Fruit fly (Drosophila melanogaster) whole organism, embryonic: ENCODE data around the gene CG4942.

Experiments used
- Adf1 ChIP-seq: fragments of 200-800 bp; sonication (Bioruptor generic); IDR thresholded peaks from 2 replicates; pipeline ENCODE4 v1.3.6; 2022; ENCODE audit warnings: missing biosample characterization, missing genetic modification characterization
- Awh ChIP-seq: fragments of 200-800 bp; sonication (Bioruptor generic); IDR thresholded peaks from 2 replicates; pipeline ENCODE4, ENCODE4 v1.3.6; 2022; ENCODE audit warnings: missing biosample characterization, missing genetic modification characterization
- CG10959 ChIP-seq: fragments of 200-800 bp; sonication (Bioruptor generic); IDR thresholded peaks from 2 replicates; pipeline ENCODE4 v1.3.6; 2022; ENCODE audit warnings: missing biosample characterization, missing genetic modification characterization
- CG11398 ChIP-seq: fragments of 200-800 bp; sonication (Bioruptor generic); optimal IDR thresholded peaks from 2 replicates; lab custom pipeline; 2016; ENCODE audit warnings: missing biosample characterization, missing genetic modification characterization
- CG11504 ChIP-seq: fragments of 200-800 bp; sonication (Bioruptor generic); optimal IDR thresholded peaks from 3 replicates; lab custom pipeline; 2019; ENCODE audit warnings: missing biosample characterization, mild to moderate bottlenecking, missing genetic modification characterization, moderate library complexity
- CG12219 ChIP-seq: fragments of 200-800 bp; sonication (Bioruptor generic); optimal IDR thresholded peaks from 3 replicates; lab custom pipeline; 2018; ENCODE audit warnings: missing biosample characterization, mild to moderate bottlenecking, missing genetic modification characterization
- CG1233 ChIP-seq: fragments of 200-800 bp; sonication (Bioruptor generic); optimal IDR thresholded peaks from 4 replicates; lab custom pipeline; 2018; ENCODE audit warnings: missing biosample characterization, mild to moderate bottlenecking, missing genetic modification characterization
- CG12942 ChIP-seq: fragments of 200-800 bp; sonication (Bioruptor generic); optimal IDR thresholded peaks from 3 replicates; lab custom pipeline; 2016; ENCODE audit warnings: missing biosample characterization, missing genetic modification characterization
- CG14965 ChIP-seq: fragments of 200-800 bp; sonication (Bioruptor generic); optimal IDR thresholded peaks from 2 replicates; lab custom pipeline; 2016; ENCODE audit warnings: missing biosample characterization, missing genetic modification characterization, borderline replicate concordance
- CG17186 ChIP-seq: fragments of 200-800 bp; sonication (Bioruptor generic); optimal IDR thresholded peaks from 3 replicates; lab custom pipeline; 2017; ENCODE audit warnings: missing biosample characterization, missing genetic modification reagents, missing genetic modification characterization
- CG18476 ChIP-seq: fragments of 200-800 bp; sonication (Bioruptor generic); optimal IDR thresholded peaks from 2 replicates; lab custom pipeline; 2016; ENCODE audit warnings: missing biosample characterization, mild to moderate bottlenecking, missing genetic modification characterization
- CG30431 ChIP-seq: fragments of 200-800 bp; sonication (Bioruptor generic); optimal IDR thresholded peaks from 2 replicates; lab custom pipeline; 2017; ENCODE audit warnings: missing biosample characterization, missing genetic modification characterization
- CG31388 ChIP-seq: fragments of 200-800 bp; sonication (Bioruptor generic); optimal IDR thresholded peaks from 2 replicates; lab custom pipeline; 2016; ENCODE audit warnings: missing biosample characterization, missing genetic modification characterization
- CG32772 ChIP-seq: fragments of 200-800 bp; sonication (Bioruptor generic); IDR thresholded peaks from 2 replicates; pipeline ENCODE4 v1.3.6; 2022; ENCODE audit warnings: missing biosample characterization, missing genetic modification characterization
- CG42726 ChIP-seq: fragments of 200-800 bp; sonication (Bioruptor generic); IDR thresholded peaks from 2 replicates; pipeline ENCODE4 v1.3.6; 2022; ENCODE audit warnings: missing biosample characterization, missing genetic modification characterization; ENCODE audit not compliant: partially characterized antibody
- CG4730 ChIP-seq: fragments of 200-800 bp; sonication (Bioruptor generic); IDR thresholded peaks from 2 replicates; pipeline ENCODE4 v1.3.6; 2022; ENCODE audit warnings: missing biosample characterization, missing genetic modification characterization
- CG7372 ChIP-seq: fragments of 200-800 bp; sonication (Bioruptor generic); IDR thresholded peaks from 2 replicates; pipeline ENCODE4 v1.3.6; 2022; ENCODE audit warnings: missing biosample characterization, missing genetic modification characterization
- CG7963 ChIP-seq: fragments of 200-800 bp; sonication (Bioruptor generic); IDR thresholded peaks from 3 replicates; pipeline ENCODE4 v1.3.6; 2022; ENCODE audit warnings: missing biosample characterization, missing genetic modification characterization; ENCODE audit not compliant: partially characterized antibody
- CG8281 ChIP-seq: fragments of 200-800 bp; sonication (Bioruptor generic); optimal IDR thresholded peaks from 2 replicates; lab custom pipeline; 2018; ENCODE audit warnings: missing biosample characterization, mild to moderate bottlenecking, missing genetic modification characterization, moderate library complexity
- Drgx ChIP-seq: fragments of 200-800 bp; sonication (Bioruptor generic); IDR thresholded peaks from 2 replicates; pipeline ENCODE4 v1.3.6; 2022; ENCODE audit warnings: missing biosample characterization, missing genetic modification characterization
- Hr51 ChIP-seq, 2 experiments: fragments of 200-800 bp; sonication (Bioruptor generic); optimal IDR thresholded peaks; 2 replicates in 1 of 2; 3 replicates in 1 of 2; lab custom pipeline; 2016 to 2018; ENCODE audit warnings: missing biosample characterization in 2 of 2, missing genetic modification characterization in 2 of 2, mild to moderate bottlenecking in 1 of 2, moderate library complexity in 1 of 2
- Hr78 ChIP-seq, 2 experiments: fragments of 200-800 bp in 1 of 2; fragments of >200 bp in 1 of 2; sonication (Bioruptor generic) in 1 of 2; optimal IDR thresholded peaks; 2 replicates each; lab custom pipeline; 2017 to 2019; ENCODE audit warnings: missing biosample characterization in 2 of 2, missing genetic modification characterization in 2 of 2, mild to moderate bottlenecking in 1 of 2, moderate library complexity in 1 of 2
- Nf-YC ChIP-seq: fragments of 200-800 bp; optimal IDR thresholded peaks from 3 replicates; lab custom pipeline; 2019; ENCODE audit warnings: missing biosample characterization, mild to moderate bottlenecking, missing genetic modification characterization, moderate library complexity
- Sox100B ChIP-seq: fragments of 200-800 bp; sonication (Bioruptor generic); optimal IDR thresholded peaks from 3 replicates; lab custom pipeline; 2018; ENCODE audit warnings: missing biosample characterization, mild to moderate bottlenecking, missing genetic modification characterization
- Sox102F ChIP-seq: fragments of 200-800 bp; sonication (Bioruptor generic); optimal IDR thresholded peaks from 2 replicates; lab custom pipeline; 2018; ENCODE audit warnings: missing biosample characterization, mild to moderate bottlenecking, missing genetic modification characterization, moderate library complexity
- Vsx1 ChIP-seq: fragments of 200-800 bp; sonication (Bioruptor generic); optimal IDR thresholded peaks from 2 replicates; lab custom pipeline; 2017; ENCODE audit warnings: missing biosample characterization, mild to moderate bottlenecking, missing genetic modification characterization, missing genetic modification reagents
- YL-1 ChIP-seq: fragments of 200-800 bp; sonication (Bioruptor generic); optimal IDR thresholded peaks from 3 replicates; lab custom pipeline; 2017; ENCODE audit warnings: missing biosample characterization, mild to moderate bottlenecking, missing genetic modification characterization
- ara ChIP-seq: fragments of 200-800 bp; sonication (Bioruptor generic); IDR thresholded peaks from 2 replicates; pipeline ENCODE4 v1.3.6; 2022; ENCODE audit warnings: missing biosample characterization, missing genetic modification characterization
- bab2 ChIP-seq: fragments of 200-800 bp; sonication (Bioruptor generic); optimal IDR thresholded peaks from 2 replicates; lab custom pipeline; 2016; ENCODE audit warnings: missing biosample characterization, missing genetic modification characterization
- cad ChIP-seq: fragments of >200 bp; optimal IDR thresholded peaks from 2 replicates; lab custom pipeline; 2017; ENCODE audit warnings: missing biosample characterization, missing genetic modification characterization
- chinmo ChIP-seq: fragments of 200-800 bp; sonication (Bioruptor generic); IDR thresholded peaks from 4 replicates; pipeline ENCODE4 v1.3.6; 2022; ENCODE audit warnings: missing biosample characterization, missing genetic modification characterization; ENCODE audit not compliant: partially characterized antibody
- dpn ChIP-seq, 2 experiments: fragments of 200-800 bp; sonication (Bioruptor generic); optimal IDR thresholded peaks; 3 replicates each; lab custom pipeline; 2016; ENCODE audit warnings: missing biosample characterization in 2 of 2, missing genetic modification characterization in 2 of 2
- fru ChIP-seq: fragments of >200 bp; optimal IDR thresholded peaks from 2 replicates; lab custom pipeline; 2017
- fu2 ChIP-seq: fragments of 200-800 bp; sonication (Bioruptor generic); optimal IDR thresholded peaks from 2 replicates; lab custom pipeline; 2016; ENCODE audit warnings: missing biosample characterization, missing genetic modification characterization
- hth ChIP-seq: fragments of >200 bp; optimal IDR thresholded peaks from 2 replicates; lab custom pipeline; 2017; ENCODE audit warnings: inconsistent platforms
- inv ChIP-seq: fragments of 200-800 bp; sonication (Bioruptor generic); IDR thresholded peaks from 2 replicates; pipeline ENCODE4 v1.3.6; 2022; ENCODE audit warnings: missing biosample characterization, missing genetic modification characterization; ENCODE audit not compliant: partially characterized antibody
- ken ChIP-seq: fragments of 200-800 bp; sonication (Bioruptor generic); IDR thresholded peaks from 3 replicates; pipeline ENCODE4 v1.3.6; 2022; ENCODE audit warnings: missing biosample characterization, missing genetic modification characterization
- lola ChIP-seq, 3 experiments: fragments of >200 bp in 2 of 3; fragments of 200-800 bp in 1 of 3; sonication (Bioruptor generic) in 1 of 3; optimal IDR thresholded peaks; 2 replicates each; lab custom pipeline; 2017 to 2019; ENCODE audit warnings: missing biosample characterization in 3 of 3, missing genetic modification characterization in 3 of 3, mild to moderate bottlenecking in 1 of 3, moderate library complexity in 1 of 3
- nerfin-2 ChIP-seq: fragments of 200-800 bp; sonication (Bioruptor generic); IDR thresholded peaks from 2 replicates; pipeline ENCODE4 v1.3.6; 2022; ENCODE audit warnings: missing biosample characterization, missing genetic modification characterization; ENCODE audit not compliant: partially characterized antibody
- onecut ChIP-seq: fragments of 200-800 bp; sonication (Bioruptor generic); IDR thresholded peaks from 2 replicates; pipeline ENCODE4 v1.3.6; 2022; ENCODE audit warnings: missing biosample characterization, missing genetic modification characterization
- phol ChIP-seq: fragments of 200-800 bp; sonication (Bioruptor generic); optimal IDR thresholded peaks from 3 replicates; lab custom pipeline; 2018; ENCODE audit warnings: missing biosample characterization, mild to moderate bottlenecking, missing genetic modification characterization, moderate library complexity
- pita ChIP-seq: fragments of 200-800 bp; sonication (Bioruptor generic); optimal IDR thresholded peaks from 2 replicates; lab custom pipeline; 2017; ENCODE audit warnings: missing biosample characterization, mild to moderate bottlenecking, missing genetic modification characterization
- pnt ChIP-seq: fragments of 200-800 bp; sonication (Bioruptor generic); optimal IDR thresholded peaks from 3 replicates; lab custom pipeline; 2016; ENCODE audit warnings: missing biosample characterization, missing genetic modification characterization
- prd ChIP-seq, 3 experiments: fragments of >200 bp in 2 of 3; fragments of 200-800 bp in 1 of 3; sonication (Bioruptor generic) in 1 of 3; optimal IDR thresholded peaks in 2 of 3; IDR thresholded peaks in 1 of 3; 2 replicates in 2 of 3; 3 replicates in 1 of 3; pipeline versions ENCODE4 v1.3.6 to Lab custom; 2017 to 2022; ENCODE audit warnings: missing biosample characterization in 1 of 3, missing genetic modification characterization in 1 of 3
- row ChIP-seq: fragments of 200-800 bp; sonication (Bioruptor generic); IDR thresholded peaks from 3 replicates; pipeline ENCODE4 v1.3.6; 2022; ENCODE audit warnings: missing biosample characterization, missing genetic modification characterization
- sens ChIP-seq: fragments of 200-800 bp; sonication (Bioruptor generic); peaks from one replicate; lab custom pipeline; 2016; ENCODE audit warnings: missing biosample characterization, missing genetic modification characterization
- sim ChIP-seq: fragments of 200-800 bp; sonication (Bioruptor generic); IDR thresholded peaks from 2 replicates; pipeline ENCODE4 v1.3.6; 2022; ENCODE audit warnings: missing biosample characterization, missing genetic modification characterization
- sna ChIP-seq: fragments of 200-800 bp; sonication (Bioruptor generic); IDR thresholded peaks from 2 replicates; pipeline ENCODE4 v1.3.6; 2022; ENCODE audit warnings: missing biosample characterization, missing genetic modification characterization; ENCODE audit not compliant: partially characterized antibody
- so ChIP-seq: fragments of 200-800 bp; sonication (Bioruptor generic); IDR thresholded peaks from 3 replicates; pipeline ENCODE4 v1.3.6; 2022; ENCODE audit warnings: missing biosample characterization, missing genetic modification characterization
- twi ChIP-seq: fragments of 200-800 bp; optimal IDR thresholded peaks from 2 replicates; lab custom pipeline; 2019; ENCODE audit warnings: missing biosample characterization, mild to moderate bottlenecking, missing genetic modification characterization, moderate library complexity

Gene CG4942

dm6 chr3L:9072731-9073385, at the start of gene CG4942, which contains the start of gene CG4911 (continued):
- no peak for TF ChIP-seq bab2
- TF ChIP-seq CG11504 (tag; lab: Kevin White, UChicago), result peak; percentile 75
- TF ChIP-seq CG17186 (GFP tag; lab: Kevin White, UChicago), result no peak
- TF ChIP-seq hth (lab: Kevin White, UChicago), result no peak
- TF ChIP-seq Adf1 (GFP tag; lab: Robert Waterston, UW), result peak; percentile 19; the same call in 1 of the 2 replicates
- TF ChIP-seq twi (tag; lab: Kevin White, UChicago), result peak; percentile 55
- no peak for TF ChIP-seq prd (optimal IDR thresholded peaks at IDR 0.05; lab: Kevin White, UChicago)
- TF ChIP-seq prd (GFP tag; IDR thresholded peaks at IDR 0.05; lab: Robert Waterston, UW), result peak; percentile 80
- peak; percentile 73 for TF ChIP-seq Nf-YC (tag; lab: Kevin White, UChicago)
- TF ChIP-seq sens, result peak; percentile 97
- TF ChIP-seq CG32772 (GFP tag; lab: Robert Waterston, UW), result no peak; the same call in 1 of the 2 replicates
- TF ChIP-seq CG8281, result peak; percentile 45
- TF ChIP-seq CG12219 (GFP tag; lab: Kevin White, UChicago), result peak; percentile 41
- TF ChIP-seq CG7963 (GFP tag; lab: Robert Waterston, UW), result no peak
- TF ChIP-seq Hr51 (GFP tag; optimal IDR thresholded peaks at IDR 0.05; lab: Kevin White, UChicago), result peak in 1 of 2 experiments; percentile 73
- TF ChIP-seq YL-1 (GFP tag; lab: Kevin White, UChicago), result no peak
- TF ChIP-seq Sox102F, result peak; percentile 75
- no peak for TF ChIP-seq CG31388
- TF ChIP-seq chinmo, result no peak
- TF ChIP-seq dpn (GFP tag; optimal IDR thresholded peaks at IDR 0.05; lab: Kevin White, UChicago), result peak; percentile 73 to 80
- peak; percentile 28; the same call in 1 of the 2 replicates for TF ChIP-seq sim (GFP tag; lab: Robert Waterston, UW)
- no peak for TF ChIP-seq pita (GFP tag; lab: Kevin White, UChicago)
- peak; percentile 26; the same call in 1 of the 2 replicates for TF ChIP-seq ara (GFP tag; lab: Robert Waterston, UW)
- TF ChIP-seq Vsx1 (GFP tag; lab: Kevin White, UChicago), result no peak
- TF ChIP-seq nerfin-2, result no peak
- peak; percentile 96 for TF ChIP-seq CG10959
- TF ChIP-seq cad (GFP tag; lab: Kevin White, UChicago), result no peak
- peak; percentile 94 for TF ChIP-seq row (GFP tag; lab: Robert Waterston, UW)
- TF ChIP-seq CG18476 (GFP tag; lab: Kevin White, UChicago), result peak; percentile 59
- TF ChIP-seq fu2 (GFP tag; lab: Kevin White, UChicago), result peak; percentile 59
- TF ChIP-seq CG42726 (GFP tag; lab: Robert Waterston, UW), result no peak
- TF ChIP-seq phol (tag; lab: Kevin White, UChicago), result peak; percentile 87
- TF ChIP-seq onecut (GFP tag; lab: Robert Waterston, UW), result peak; percentile 23; the same call in 1 of the 2 replicates
- peak; percentile 68 for TF ChIP-seq CG7372 (GFP tag; lab: Robert Waterston, UW)
- TF ChIP-seq Sox100B (GFP tag; lab: Kevin White, UChicago), result peak; percentile 60
- TF ChIP-seq ken (GFP tag; lab: Robert Waterston, UW), result peak; percentile 45; the same call in 2 of the 3 replicates
- TF ChIP-seq lola (GFP tag; optimal IDR thresholded peaks at IDR 0.05; lab: Kevin White, UChicago), result peak in 1 of 3 experiments; percentile 77
- no peak for TF ChIP-seq CG1233 (GFP tag; lab: Kevin White, UChicago)
- TF ChIP-seq pnt (GFP tag; lab: Kevin White, UChicago), result peak; percentile 31

- TF ChIP-seq fru (lab: Kevin White, UChicago) (no peak), CG12942 (GFP tag; lab: Kevin White, UChicago) (peak; percentile 8), Hr78 (GFP tag; optimal IDR thresholded peaks at IDR 0.05; lab: Kevin White, UChicago) (no peak), CG11398 (GFP tag; lab: Kevin White, UChicago) (no peak), Awh (GFP tag; lab: Robert Waterston, UW) (no peak), so (GFP tag; lab: Robert Waterston, UW) (0 out of 3 replicates have a peak, but pooled peaks have one; percentile 21), inv (GFP tag; lab: Robert Waterston, UW) (no peak), CG30431 (peak; percentile 77), CG4730 (GFP tag; lab: Robert Waterston, UW) (peak; percentile 7; the same call in 1 of the 2 replicates), Drgx (no peak), CG14965 (peak; percentile 20), sna (GFP tag; lab: Robert Waterston, UW) (no peak)
Observed at dm6 chr3L:9023627-9024026, 49.3 kb upstream of the CG4942 start.
